Worm (Caenorhabditis elegans): ENCODE measurements around the gene srx-22.

srx-22 gene

ce11 chrV:671342-671741 lies 8.4 kb upstream of the srx-22 start, which contains the start of gene sru-24:
Gene sru-24 (minus strand): TSS chrV:671442.
- TF ChIP-seq pha-4 (tag; optimal IDR thresholded peaks at IDR 0.05) = no peak

ce11 chrV:674213-674612 lies 5.5 kb upstream of the srx-22 start, which contains the start of gene sru-25:
Gene sru-25 (minus strand): TSS chrV:674313.
- TF ChIP-seq elt-3 (tag; optimal IDR thresholded peaks at IDR 0.05) = no peak

- TF ChIP-seq mls-2 (tag; optimal IDR thresholded peaks at IDR 0.05) = no peak
- TF ChIP-seq blmp-1 (tag; optimal IDR thresholded peaks at IDR 0.05) = no peak
- TF ChIP-seq nhr-12 (tag; optimal IDR thresholded peaks at IDR 0.05) = no peak
Observed at ce11 chrV:676090-676489, 3.7 kb upstream of the srx-22 start.

- TF ChIP-seq ham-2 (GFP tag; optimal IDR thresholded peaks at IDR 0.05) (no peak), nhr-237 (tag; optimal IDR thresholded peaks at IDR 0.05) (no peak), blmp-1 (tag; optimal IDR thresholded peaks at IDR 0.05) (no peak), drap-1 (GFP tag; optimal IDR thresholded peaks at IDR 0.05) (no peak), lin-13 (tag; optimal IDR thresholded peaks at IDR 0.05) (no peak), unc-120 (tag; optimal IDR thresholded peaks at IDR 0.05; ENCODE audit: poor library complexity, severe bottlenecking) (no peak), lsy-2 (tag; optimal IDR thresholded peaks at IDR 0.05) (no peak), elt-3 (tag; optimal IDR thresholded peaks at IDR 0.05) (no peak), zip-8 (tag; optimal IDR thresholded peaks at IDR 0.05) (no peak), tbx-8 (GFP tag; optimal IDR thresholded peaks at IDR 0.05) (no peak), sem-2 (GFP tag; optimal IDR thresholded peaks at IDR 0.05) (no peak), cnd-1 (tag; optimal IDR thresholded peaks at IDR 0.05) (no peak), ceh-43 (GFP tag; optimal IDR thresholded peaks at IDR 0.05) (no peak), ztf-11 (tag; optimal IDR thresholded peaks at IDR 0.05) (no peak), mab-5 (tag; optimal IDR thresholded peaks at IDR 0.05) (no peak), nhr-12 (tag; optimal IDR thresholded peaks at IDR 0.05) (no peak), nhr-28 (tag; optimal IDR thresholded peaks at IDR 0.05) (no peak)
Observed at ce11 chrV:676550-677084, 3.1 kb upstream of the srx-22 start, which contains the start of the genes fbxa-72 and srx-21. Gene fbxa-72 (minus strand): TSS chrV:676753. Gene srx-21 (plus strand): TSS chrV:677034.

ce11 chrV:682031-682430 lies 2.3 kb downstream of the srx-22 start, which contains the start of gene srx-23:
Gene srx-23 (plus strand): TSS chrV:682331.
- TF ChIP-seq mab-5 (tag; optimal IDR thresholded peaks at IDR 0.05) (no peak), cnd-1 (tag; optimal IDR thresholded peaks at IDR 0.05) (no peak)

ce11 chrV:683858-684257 lies 4.1 kb downstream of the srx-22 start, which contains the start of gene F31F4.1:
Gene F31F4.1 (plus strand): TSS chrV:684060.
- no peak for TF ChIP-seq ceh-83 (GFP tag; optimal IDR thresholded peaks at IDR 0.05)
- no peak for TF ChIP-seq unc-39 (tag; optimal IDR thresholded peaks at IDR 0.05)
- no peak for TF ChIP-seq ceh-39 (tag; optimal IDR thresholded peaks at IDR 0.05)
- no peak for TF ChIP-seq ztf-11 (tag; optimal IDR thresholded peaks at IDR 0.05)
- TF ChIP-seq ham-2 (GFP tag; optimal IDR thresholded peaks at IDR 0.05) = no peak
- TF ChIP-seq mls-2 (tag; optimal IDR thresholded peaks at IDR 0.05) = no peak
- no peak for TF ChIP-seq nhr-76 (tag; optimal IDR thresholded peaks at IDR 0.05)
- no peak for TF ChIP-seq unc-62 (GFP tag; optimal IDR thresholded peaks at IDR 0.05)
- no peak for TF ChIP-seq cnd-1 (tag; optimal IDR thresholded peaks at IDR 0.05)
- TF ChIP-seq mab-5 (tag; optimal IDR thresholded peaks at IDR 0.05) = no peak
- TF ChIP-seq tbx-8 (GFP tag; optimal IDR thresholded peaks at IDR 0.05) = no peak

- TF ChIP-seq sem-2 (GFP tag; optimal IDR thresholded peaks at IDR 0.05) (no peak), unc-62 (GFP tag; optimal IDR thresholded peaks at IDR 0.05) (no peak), mls-2 (tag; optimal IDR thresholded peaks at IDR 0.05) (no peak), flh-1 (GFP tag; optimal IDR thresholded peaks at IDR 0.05) (no peak)
Observed at ce11 chrV:687384-687783, 7.6 kb downstream of the srx-22 start, which contains the start of gene H25P19.1. Gene H25P19.1 (plus strand): TSS chrV:687684.

- TF ChIP-seq nhr-12 (tag; optimal IDR thresholded peaks at IDR 0.05) = no peak
- no peak for TF ChIP-seq tbx-8 (GFP tag; optimal IDR thresholded peaks at IDR 0.05)
- no peak for TF ChIP-seq cnd-1 (tag; optimal IDR thresholded peaks at IDR 0.05)
- TF ChIP-seq hlh-1 (tag; optimal IDR thresholded peaks at IDR 0.05) = no peak
- no peak for TF ChIP-seq nhr-76 (tag; optimal IDR thresholded peaks at IDR 0.05)
Observed at ce11 chrV:689538-689937, 9.8 kb downstream of the srx-22 start.
